Worm (Caenorhabditis elegans) whole organism, late embryonic: Measurements from ENCODE around the gene K10H10.5.

Source experiments
- F13H6.1 ChIP-seq: sonication (generic microtip); optimal IDR thresholded peaks from 2 replicates; lab custom pipeline; 2016; ENCODE audit warnings: missing genetic modification characterization, missing compliant biosample characterization
- K09A11.1 ChIP-seq: sonication (generic microtip); optimal IDR thresholded peaks from 2 replicates; lab custom pipeline; 2017; ENCODE audit warnings: antibody characterized with exemption, mild to moderate bottlenecking, missing genetic modification characterization, missing compliant biosample characterization; ENCODE audit not compliant: insufficient read depth
- ceh-18 ChIP-seq: sonication (generic microtip); optimal IDR thresholded peaks from 2 replicates; lab custom pipeline; 2016; ENCODE audit warnings: missing genetic modification characterization, missing compliant biosample characterization
- ceh-19 ChIP-seq: fragments of 200-800 bp; sonication (Bioruptor generic); optimal IDR thresholded peaks from 2 replicates; lab custom pipeline; 2018; ENCODE audit warnings: mild to moderate bottlenecking, missing genetic modification characterization, missing compliant biosample characterization
- ceh-2 ChIP-seq: sonication (generic microtip); optimal IDR thresholded peaks from 2 replicates; lab custom pipeline; 2016; ENCODE audit warnings: missing genotype, missing genetic modification characterization, missing compliant biosample characterization
- ceh-24 ChIP-seq: sonication (generic microtip); optimal IDR thresholded peaks from 2 replicates; lab custom pipeline; 2016; ENCODE audit warnings: mild to moderate bottlenecking, missing genetic modification characterization, missing compliant biosample characterization
- ceh-31 ChIP-seq: sonication (generic microtip); optimal IDR thresholded peaks from 2 replicates; lab custom pipeline; 2016; ENCODE audit warnings: missing genetic modification characterization, missing compliant biosample characterization
- ceh-34 ChIP-seq: sonication (generic microtip); optimal IDR thresholded peaks from 2 replicates; lab custom pipeline; 2016; ENCODE audit warnings: mild to moderate bottlenecking, missing genetic modification characterization, missing compliant biosample characterization
- ceh-6 ChIP-seq: fragments of 200-800 bp; sonication (Bioruptor generic); optimal IDR thresholded peaks from 2 replicates; lab custom pipeline; 2018; ENCODE audit warnings: mild to moderate bottlenecking, missing genetic modification characterization, missing compliant biosample characterization
- ceh-9 ChIP-seq: sonication (generic microtip); optimal IDR thresholded peaks from 2 replicates; lab custom pipeline; 2016; ENCODE audit warnings: mild to moderate bottlenecking, missing genetic modification characterization, inconsistent platforms, missing compliant biosample characterization
- elt-2 ChIP-seq: sonication (generic microtip); optimal IDR thresholded peaks from 2 replicates; lab custom pipeline; 2016; ENCODE audit warnings: missing genetic modification reagents, missing genetic modification characterization, missing compliant biosample characterization
- elt-4 ChIP-seq: sonication (generic microtip); optimal IDR thresholded peaks from 2 replicates; lab custom pipeline; 2016; ENCODE audit warnings: missing genetic modification characterization, missing compliant biosample characterization
- ets-4 ChIP-seq: sonication (generic microtip); optimal IDR thresholded peaks from 2 replicates; lab custom pipeline; 2016; ENCODE audit warnings: missing genetic modification characterization, missing compliant biosample characterization
- gmeb-2 ChIP-seq: sonication (generic microtip); optimal IDR thresholded peaks from 2 replicates; lab custom pipeline; 2016; ENCODE audit warnings: missing genetic modification characterization, inconsistent platforms, missing compliant biosample characterization
- hlh-13 ChIP-seq: fragments of 200-800 bp; sonication (Bioruptor generic); optimal IDR thresholded peaks from 2 replicates; lab custom pipeline; 2018; ENCODE audit warnings: mild to moderate bottlenecking, missing genetic modification characterization, missing compliant biosample characterization
- hlh-8 ChIP-seq: sonication (generic microtip); optimal IDR thresholded peaks from 2 replicates; lab custom pipeline; 2016; ENCODE audit warnings: missing genotype, missing genetic modification characterization, missing compliant biosample characterization
- lim-6 ChIP-seq: sonication (generic microtip); optimal IDR thresholded peaks from 2 replicates; lab custom pipeline; 2016; ENCODE audit warnings: missing genetic modification characterization, missing compliant biosample characterization
- mec-3 ChIP-seq: sonication (generic microtip); optimal IDR thresholded peaks from 2 replicates; lab custom pipeline; 2016; ENCODE audit warnings: borderline replicate concordance, missing genetic modification characterization, missing compliant biosample characterization
- nfya-1 ChIP-seq: sonication (generic microtip); optimal IDR thresholded peaks from 2 replicates; lab custom pipeline; 2017; ENCODE audit warnings: missing genetic modification characterization, mild to moderate bottlenecking, missing compliant biosample characterization, antibody characterized with exemption, moderate library complexity
- nhr-11 ChIP-seq: fragments of 150-350 bp; optimal IDR thresholded peaks from 2 replicates; lab custom pipeline; 2014; ENCODE audit warnings: missing biosample characterization, missing genetic modification characterization
- pag-3 ChIP-seq: sonication (generic microtip); optimal IDR thresholded peaks from 2 replicates; lab custom pipeline; 2016; ENCODE audit warnings: missing compliant biosample characterization, missing genetic modification characterization, borderline replicate concordance
- pat-9 ChIP-seq: fragments of 200-800 bp; sonication (Bioruptor generic); optimal IDR thresholded peaks from 2 replicates; lab custom pipeline; 2018; ENCODE audit warnings: mild to moderate bottlenecking, missing genetic modification characterization, moderate library complexity, missing compliant biosample characterization
- pax-1 ChIP-seq: fragments of 150-350 bp; optimal IDR thresholded peaks from 2 replicates; lab custom pipeline; 2014; ENCODE audit warnings: missing biosample characterization, missing genetic modification characterization
- pha-2 ChIP-seq: sonication (generic microtip); optimal IDR thresholded peaks from 2 replicates; lab custom pipeline; 2017; ENCODE audit warnings: mild to moderate bottlenecking, missing genetic modification characterization, missing compliant biosample characterization
- pha-4 ChIP-seq: fragments of 150-350 bp; optimal IDR thresholded peaks from 2 replicates; lab custom pipeline; 2018; ENCODE audit warnings: missing biosample characterization, missing genetic modification reagents, missing genetic modification characterization
- ref-2 ChIP-seq: sonication (generic microtip); optimal IDR thresholded peaks from 2 replicates; lab custom pipeline; 2016; ENCODE audit warnings: missing genetic modification characterization, missing compliant biosample characterization
- rnt-1 ChIP-seq: sonication (generic microtip); optimal IDR thresholded peaks from 2 replicates; lab custom pipeline; 2016; ENCODE audit warnings: missing genetic modification characterization, missing compliant biosample characterization
- sox-4 ChIP-seq: sonication (generic microtip); optimal IDR thresholded peaks from 2 replicates; lab custom pipeline; 2017; ENCODE audit warnings: mild to moderate bottlenecking, missing genetic modification characterization, inconsistent platforms, missing compliant biosample characterization
- tbx-2 ChIP-seq: sonication (generic microtip); optimal IDR thresholded peaks from 2 replicates; lab custom pipeline; 2016; ENCODE audit warnings: missing genetic modification characterization, missing compliant biosample characterization
- tbx-7 ChIP-seq: sonication (generic microtip); optimal IDR thresholded peaks from 2 replicates; lab custom pipeline; 2016; ENCODE audit warnings: missing genotype, missing genetic modification characterization, missing compliant biosample characterization
- ttx-3 ChIP-seq: sonication (generic microtip); optimal IDR thresholded peaks from 2 replicates; lab custom pipeline; 2016; ENCODE audit warnings: missing genetic modification reagents, missing genetic modification characterization, missing compliant biosample characterization
- unc-55 ChIP-seq: sonication (generic microtip); optimal IDR thresholded peaks from 2 replicates; lab custom pipeline; 2017; ENCODE audit warnings: missing biosample characterization, missing genetic modification reagents, missing genetic modification characterization
- unc-86 ChIP-seq: sonication (generic microtip); optimal IDR thresholded peaks from 2 replicates; lab custom pipeline; 2016; ENCODE audit warnings: missing genetic modification characterization, missing compliant biosample characterization
- zip-5 ChIP-seq: sonication (generic microtip); optimal IDR thresholded peaks from 2 replicates; lab custom pipeline; 2016; ENCODE audit warnings: missing genetic modification characterization, missing compliant biosample characterization
- ztf-16 ChIP-seq: sonication (generic microtip); optimal IDR thresholded peaks from 2 replicates; lab custom pipeline; 2017; ENCODE audit warnings: missing genetic modification characterization, missing compliant biosample characterization

The K10H10.5 gene

DNA sequence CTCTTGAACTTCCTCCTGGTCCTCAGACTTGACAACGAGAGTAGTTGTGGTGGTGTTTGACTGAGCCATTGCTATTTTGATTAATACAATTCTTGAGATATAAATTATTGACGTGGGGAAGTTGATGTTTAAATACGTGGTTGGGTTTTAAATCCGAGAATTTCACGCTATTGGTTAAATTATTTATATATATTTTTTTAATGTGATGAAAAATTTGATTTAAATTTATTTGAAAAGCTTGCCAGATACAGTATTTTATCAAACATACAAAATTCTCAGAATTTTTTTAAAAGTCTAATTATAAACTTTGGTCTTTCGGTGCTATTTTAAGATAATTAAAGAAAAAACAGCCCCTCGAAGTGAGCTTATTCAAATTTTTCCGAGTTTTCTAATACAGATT, 6.0 kb downstream of the K10H10.5 start, which contains the start of the genes K10H10.7 and K10H10.10:
K10H10.7 (minus strand) TSS at position 101 of the 400 bp plus-strand sequence.
K10H10.10 (plus strand) TSS at position 204 of the 400 bp plus-strand sequence.
- no peak for TF ChIP-seq rnt-1 (tag; lab: Kevin White, UChicago)
- no peak for TF ChIP-seq pha-2 (tag; lab: Kevin White, UChicago)
- no peak for TF ChIP-seq tbx-2 (tag; lab: Kevin White, UChicago)
- TF ChIP-seq pax-1: no peak
- no peak for TF ChIP-seq nhr-11 (tag; lab: Kevin White, UChicago)
- TF ChIP-seq sox-4 (tag; lab: Kevin White, UChicago): no peak

DNA sequence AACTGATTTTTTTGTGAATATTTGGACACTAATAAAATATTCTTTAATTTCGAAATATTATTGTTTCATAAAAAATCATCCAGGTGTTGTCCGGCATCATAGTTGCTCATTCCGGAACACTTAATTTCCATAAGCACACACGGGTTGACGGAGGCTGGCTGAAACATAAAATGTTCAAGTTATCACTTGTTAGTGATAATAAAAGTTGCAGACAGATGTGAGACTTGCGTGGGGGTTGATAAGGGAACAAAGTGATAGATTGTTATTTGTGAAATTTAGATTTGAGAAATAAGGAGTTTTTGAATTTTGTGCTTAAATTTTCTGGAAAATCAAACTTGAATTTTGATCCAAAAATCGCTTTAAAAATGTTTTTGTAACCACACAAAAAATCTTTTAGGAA, 8.6 kb downstream of the K10H10.5 start:
- TF ChIP-seq pha-4: no peak
- TF ChIP-seq elt-2 (tag; lab: Kevin White, UChicago): peak; percentile 66
- TF ChIP-seq, all 69 proteins: peak for 1

DNA sequence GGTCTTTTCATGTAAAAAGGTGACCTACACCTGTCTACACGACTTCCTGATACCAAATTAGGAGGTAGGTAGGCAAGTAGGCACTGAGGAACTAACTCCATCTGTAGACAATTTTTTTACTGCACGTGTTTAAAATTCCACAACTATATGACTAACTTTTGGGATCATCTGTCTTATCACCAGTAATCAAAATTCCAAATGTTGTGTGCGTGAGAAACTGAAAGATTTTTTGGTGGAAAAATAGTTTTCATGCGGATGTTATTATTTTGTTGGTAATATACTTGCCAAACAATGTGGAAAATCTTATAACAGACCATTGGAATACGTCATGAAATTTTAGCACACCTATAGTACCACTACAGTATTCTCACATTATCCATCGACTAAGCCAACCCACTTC, 9.6 kb downstream of the K10H10.5 start, which contains the start of gene K10H10.13:
K10H10.13 (minus strand) TSS at position 101 of the 400 bp plus-strand sequence.
- TF ChIP-seq unc-86 (tag; lab: Kevin White, UChicago) (no peak), mec-3 (tag; lab: Kevin White, UChicago) (no peak)

DNA sequence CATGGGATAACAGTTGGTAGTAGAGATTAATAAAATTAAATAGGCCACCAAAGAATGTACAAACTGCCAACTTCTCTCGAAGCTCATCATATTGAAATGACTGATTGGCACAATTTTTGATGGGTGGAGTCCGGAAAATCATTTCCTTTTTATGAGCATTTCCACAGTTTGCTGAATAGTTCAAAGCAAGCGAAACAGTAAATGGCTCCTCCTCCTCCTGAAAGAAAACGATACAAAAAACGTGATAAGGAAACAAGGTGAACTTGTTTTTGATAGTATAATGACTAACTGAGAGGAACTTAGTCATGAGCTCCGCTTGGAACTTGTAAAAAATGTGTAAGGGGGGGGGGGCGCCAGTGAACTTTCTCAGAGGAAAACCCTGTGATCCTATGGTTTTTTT, 13.5 kb downstream of the K10H10.5 start, which contains the start of gene K10H10.9:
K10H10.9 (minus strand) TSS at position 101 of the 400 bp plus-strand sequence.
- TF ChIP-seq hlh-8 (tag; lab: Kevin White, UChicago) (no peak), ceh-19 (GFP tag; lab: Kevin White, UChicago) (no peak), K09A11.1 (no peak), pat-9 (tag; lab: Kevin White, UChicago) (no peak), nfya-1 (tag; lab: Kevin White, UChicago) (no peak), nhr-11 (tag; lab: Kevin White, UChicago) (no peak), ztf-16 (tag; lab: Kevin White, UChicago) (no peak), hlh-13 (GFP tag; lab: Kevin White, UChicago) (no peak), mec-3 (tag; lab: Kevin White, UChicago) (no peak), elt-4 (no peak), ceh-24 (tag; lab: Kevin White, UChicago) (no peak), gmeb-2 (tag; lab: Kevin White, UChicago) (no peak), lim-6 (tag; lab: Kevin White, UChicago) (no peak), ceh-31 (tag; lab: Kevin White, UChicago) (no peak)

DNA sequence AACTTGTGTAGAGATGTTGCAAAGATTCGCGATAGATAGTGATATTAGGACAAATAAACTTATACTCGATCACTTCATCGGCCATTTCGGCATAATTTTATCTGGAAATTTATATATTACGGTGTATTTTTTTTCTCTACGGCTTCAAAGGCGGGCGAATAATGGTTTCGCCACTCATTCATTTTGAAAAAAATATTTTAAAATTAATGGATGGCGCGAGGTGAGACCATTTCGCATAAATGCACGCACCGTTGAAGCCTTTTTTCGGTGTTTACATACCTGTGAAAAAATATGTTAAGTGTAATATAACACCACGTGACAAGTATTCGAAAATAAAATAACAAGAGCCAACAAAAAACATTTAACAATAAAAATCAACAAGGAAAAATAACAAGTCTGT, 20.5 kb downstream of the K10H10.5 start, which contains the start of gene btb-19:
btb-19 (minus strand) TSS at position 101 of the 400 bp plus-strand sequence.
- TF ChIP-seq ets-4 (tag; lab: Kevin White, UChicago) (no peak), zip-5 (no peak), ceh-9 (tag; lab: Kevin White, UChicago) (no peak), lim-6 (tag; lab: Kevin White, UChicago) (no peak), tbx-7 (no peak), sox-4 (tag; lab: Kevin White, UChicago) (no peak), pax-1 (no peak), ref-2 (no peak), unc-55 (GFP tag; lab: Kevin White, UChicago) (no peak), hlh-8 (tag; lab: Kevin White, UChicago) (no peak), ceh-34 (tag; lab: Kevin White, UChicago) (no peak), ceh-18 (no peak), tbx-2 (tag; lab: Kevin White, UChicago) (no peak), pag-3 (no peak), nhr-11 (tag; lab: Kevin White, UChicago) (no peak), ceh-2 (tag; lab: Kevin White, UChicago) (no peak), ceh-6 (GFP tag; lab: Kevin White, UChicago) (no peak), ttx-3 (tag; lab: Kevin White, UChicago) (no peak), F13H6.1 (tag; lab: Kevin White, UChicago) (no peak)
